Worm (Caenorhabditis elegans) whole organism, L1 larva: ENCODE measurements around the gene cutl-1.

ENCODE experiments used
- Y116A8C.19 ChIP-seq: sonication (generic microtip); optimal IDR thresholded peaks from 2 replicates; lab custom pipeline; 2016; ENCODE audit warnings: missing compliant biosample characterization, missing genetic modification characterization, borderline replicate concordance
- aha-1 ChIP-seq: fragments of 150-350 bp; optimal IDR thresholded peaks from 2 replicates; lab custom pipeline; 2014; ENCODE audit warnings: missing biosample characterization, missing genetic modification characterization
- alr-1 ChIP-seq: fragments of 200-800 bp; sonication (Bioruptor generic); optimal IDR thresholded peaks from 2 replicates; lab custom pipeline; 2018; ENCODE audit warnings: borderline replicate concordance, mild to moderate bottlenecking, missing genetic modification characterization, missing compliant biosample characterization
- ceh-63 ChIP-seq: fragments of 200-800 bp; sonication (Bioruptor generic); optimal IDR thresholded peaks from 2 replicates; lab custom pipeline; 2018; ENCODE audit warnings: mild to moderate bottlenecking, missing genetic modification characterization, missing compliant biosample characterization
- ceh-90 ChIP-seq: sonication (generic microtip); optimal IDR thresholded peaks from 2 replicates; lab custom pipeline; 2016; ENCODE audit warnings: missing genetic modification characterization, missing compliant biosample characterization
- dsc-1 ChIP-seq: sonication (generic microtip); optimal IDR thresholded peaks from 2 replicates; lab custom pipeline; 2016; ENCODE audit warnings: mild to moderate bottlenecking, missing genetic modification characterization, missing compliant biosample characterization
- efl-1 ChIP-seq, 4 experiments: fragments of 150-350 bp; optimal IDR thresholded peaks in 3 of 4; peaks in 1 of 4; 1 replicate in 1 of 4; 2 replicates in 3 of 4; lab custom pipeline; 2014; ENCODE audit warnings: missing biosample characterization in 2 of 4, missing genetic modification characterization in 2 of 4, missing genetic modification reagents in 2 of 4
- egl-13 ChIP-seq: sonication (generic microtip); optimal IDR thresholded peaks from 2 replicates; lab custom pipeline; 2016; ENCODE audit warnings: missing genotype, missing genetic modification reagents, missing genetic modification characterization, missing compliant biosample characterization
- elt-2 ChIP-seq: sonication (generic microtip); optimal IDR thresholded peaks from 2 replicates; lab custom pipeline; 2016; ENCODE audit warnings: missing genetic modification characterization, mild to moderate bottlenecking, inconsistent platforms, missing compliant biosample characterization, missing genetic modification reagents
- fkh-10 ChIP-seq: sonication (generic microtip); optimal IDR thresholded peaks from 2 replicates; lab custom pipeline; 2017; ENCODE audit warnings: missing biosample characterization, missing genetic modification reagents, missing genetic modification characterization
- fkh-4 ChIP-seq: sonication (generic microtip); optimal IDR thresholded peaks from 2 replicates; lab custom pipeline; 2016; ENCODE audit warnings: missing compliant biosample characterization, missing genetic modification characterization, borderline replicate concordance
- fkh-8 ChIP-seq: sonication (generic microtip); optimal IDR thresholded peaks from 2 replicates; lab custom pipeline; 2016; ENCODE audit warnings: mild to moderate bottlenecking, missing genetic modification characterization, missing compliant biosample characterization
- fos-1 ChIP-seq: fragments of 150-350 bp; optimal IDR thresholded peaks from 2 replicates; lab custom pipeline; 2014; ENCODE audit warnings: missing biosample characterization, missing genetic modification characterization
- grh-1 ChIP-seq: fragments of 200-800 bp; sonication (Bioruptor generic); IDR thresholded peaks from 2 replicates; pipeline ENCODE4 v1.3.6; 2022; ENCODE audit warnings: missing genetic modification reagents, missing genetic modification characterization, missing compliant biosample characterization
- hlh-17 ChIP-seq: fragments of 200-800 bp; sonication (Bioruptor generic); optimal IDR thresholded peaks from 2 replicates; lab custom pipeline; 2018; ENCODE audit warnings: missing genetic modification characterization, mild to moderate bottlenecking, missing compliant biosample characterization, moderate library complexity, borderline replicate concordance
- hlh-4 ChIP-seq: sonication (generic microtip); optimal IDR thresholded peaks from 2 replicates; lab custom pipeline; 2016; ENCODE audit warnings: mild to moderate bottlenecking, missing genetic modification characterization, missing compliant biosample characterization
- hpl-2 ChIP-seq: fragments of 150-350 bp; optimal IDR thresholded peaks from 2 replicates; lab custom pipeline; 2014; ENCODE audit warnings: missing biosample characterization, missing genetic modification reagents, missing genetic modification characterization
- irx-1 ChIP-seq: sonication (generic microtip); optimal IDR thresholded peaks from 2 replicates; lab custom pipeline; 2016; ENCODE audit warnings: missing genetic modification characterization, missing compliant biosample characterization
- lin-13 ChIP-seq: fragments of 150-350 bp; optimal IDR thresholded peaks from 2 replicates; lab custom pipeline; 2014; ENCODE audit warnings: missing biosample characterization, missing genetic modification reagents, missing genetic modification characterization
- lir-3 ChIP-seq: sonication (generic microtip); optimal IDR thresholded peaks from 2 replicates; lab custom pipeline; 2016; ENCODE audit warnings: mild to moderate bottlenecking, missing genetic modification characterization, moderate library complexity, missing compliant biosample characterization; ENCODE audit not compliant: poor library complexity
- lsy-2 ChIP-seq, 2 experiments: fragments of 150-350 bp; optimal IDR thresholded peaks; 2 replicates each; lab custom pipeline; 2014; ENCODE audit warnings: missing biosample characterization in 2 of 2, missing genetic modification characterization in 2 of 2
- mef-2 ChIP-seq: fragments of 150-350 bp; optimal IDR thresholded peaks from 2 replicates; lab custom pipeline; 2014; ENCODE audit warnings: missing biosample characterization, missing genetic modification characterization
- nhr-19 ChIP-seq: fragments of 200-800 bp; sonication (Bioruptor generic); conservative IDR thresholded peaks from 2 replicates; pipeline ENCODE4 v1.3.6; 2022; ENCODE audit warnings: missing genetic modification characterization, missing compliant biosample characterization
- nhr-85 ChIP-seq: sonication (generic microtip); peaks from one replicate; lab custom pipeline; 2016; ENCODE audit warnings: missing genetic modification characterization, inconsistent platforms, missing compliant biosample characterization
- nhr-90 ChIP-seq: sonication (generic microtip); optimal IDR thresholded peaks from 2 replicates; lab custom pipeline; 2016; ENCODE audit warnings: mild to moderate bottlenecking, missing genetic modification characterization, missing compliant biosample characterization; ENCODE audit not compliant: poor library complexity
- snpc-4 ChIP-seq: fragments of 150-350 bp; optimal IDR thresholded peaks from 2 replicates; lab custom pipeline; 2014; ENCODE audit warnings: missing biosample characterization, missing genetic modification characterization
- unc-86 ChIP-seq: sonication (generic microtip); optimal IDR thresholded peaks from 2 replicates; lab custom pipeline; 2016; ENCODE audit warnings: missing genetic modification characterization, missing compliant biosample characterization
- vab-15 ChIP-seq: sonication (generic microtip); optimal IDR thresholded peaks from 2 replicates; lab custom pipeline; 2017; ENCODE audit warnings: missing genotype, mild to moderate bottlenecking, missing genetic modification characterization, missing compliant biosample characterization
- xbp-1 ChIP-seq: sonication (generic microtip); optimal IDR thresholded peaks from 2 replicates; lab custom pipeline; 2016; ENCODE audit warnings: missing genetic modification characterization, missing compliant biosample characterization
- zip-4 ChIP-seq: fragments of 200-800 bp; sonication (Bioruptor generic); optimal IDR thresholded peaks from 2 replicates; lab custom pipeline; 2018; ENCODE audit warnings: mild to moderate bottlenecking, missing genetic modification characterization, moderate library complexity, missing compliant biosample characterization

cutl-1 gene

ce11 chrV:13427378-13427777 is 21.5 kb upstream of the cutl-1 start:
- TF ChIP-seq hlh-4 (tag; lab: Kevin White, UChicago), result peak; percentile 52
- no peak for TF ChIP-seq fos-1

- TF ChIP-seq mef-2 (tag; lab: Kevin White, UChicago) (no peak), lir-3 (tag; lab: Kevin White, UChicago) (no peak), unc-86 (tag; lab: Kevin White, UChicago) (no peak), nhr-19 (GFP tag; lab: Robert Waterston, UW) (no peak), alr-1 (tag; lab: Kevin White, UChicago) (no peak), lin-13 (GFP tag; lab: Kevin White, UChicago) (no peak), efl-1 (optimal IDR thresholded peaks at IDR 0.05; lab: Kevin White, UChicago) (no peak), efl-1 (GFP tag; optimal IDR thresholded peaks at IDR 0.05 in 1 of 2; lab: Kevin White, UChicago) (no peak)
Measured at ce11 chrV:13426764-13427163, 20.9 kb upstream of the cutl-1 start, which contains the start of gene srd-18. Gene srd-18, minus strand, starts transcription at chrV:13426864.

DNA sequence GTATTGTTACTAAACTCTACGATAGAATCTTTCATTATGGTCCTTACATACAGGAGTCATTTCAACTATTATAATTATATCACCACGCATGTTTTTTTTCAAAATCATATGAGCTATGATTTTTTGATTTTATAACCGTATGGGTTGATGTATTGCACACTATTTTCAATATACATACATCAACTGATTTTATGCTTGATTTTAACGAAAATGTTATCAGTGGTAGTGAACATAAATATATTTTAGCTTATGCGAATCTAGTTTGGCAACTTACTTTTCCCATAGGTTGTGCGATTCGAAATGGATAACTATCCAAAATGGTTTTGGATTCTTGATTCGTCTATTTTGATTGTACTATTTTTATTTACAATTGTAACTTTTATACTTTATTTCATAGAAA is 17.7 kb upstream of the cutl-1 start, which contains the start of gene srv-10:
Gene srv-10 (plus strand): TSS at position 301 of the 400 bp plus-strand sequence.
- TF ChIP-seq ceh-63 (no peak), egl-13 (tag; lab: Kevin White, UChicago) (no peak), hpl-2 (no peak)

DNA sequence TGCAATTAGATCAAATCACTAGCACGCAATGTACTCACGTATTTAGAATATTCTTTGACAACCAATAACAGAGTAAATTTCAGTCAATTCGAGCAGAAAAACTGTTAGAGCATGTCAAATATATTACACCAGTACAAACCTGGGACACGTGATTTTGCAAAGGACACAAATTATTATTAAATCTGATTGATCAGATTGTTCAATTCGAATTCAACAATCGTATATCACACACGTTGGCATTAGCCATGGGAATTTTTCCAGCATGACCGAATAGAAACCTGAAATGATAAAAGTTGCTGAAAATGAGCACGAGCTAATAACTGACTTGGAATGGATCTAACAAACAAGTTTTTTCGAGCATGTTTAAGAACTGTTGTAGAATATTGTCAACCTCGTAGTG is 17.1 kb upstream of the cutl-1 start, which contains the start of gene srv-9:
Gene srv-9 (minus strand): TSS at position 101 of the 400 bp plus-strand sequence.
- no peak for TF ChIP-seq dsc-1 (tag; lab: Kevin White, UChicago)
- no peak for TF ChIP-seq xbp-1 (tag; lab: Kevin White, UChicago)

DNA sequence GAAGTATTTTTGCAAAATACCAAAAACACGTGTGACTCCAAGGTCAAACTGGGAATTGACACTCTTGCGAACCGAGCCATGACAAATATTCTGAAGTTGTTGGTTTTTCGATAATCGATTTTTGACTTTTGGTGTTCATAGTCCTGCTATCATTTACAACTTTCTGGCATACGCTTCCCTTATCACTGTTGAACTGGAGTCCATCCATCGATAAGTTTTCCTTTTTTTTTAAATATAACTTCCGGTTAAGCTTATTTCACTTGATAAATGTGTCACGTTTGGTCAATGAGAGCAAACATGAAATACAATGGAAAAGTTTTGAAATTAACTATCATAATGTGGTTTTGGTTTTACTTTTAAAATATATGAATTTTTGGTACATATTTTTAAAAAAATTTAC is 15.8 kb upstream of the cutl-1 start:
- no peak for TF ChIP-seq Y116A8C.19
- TF ChIP-seq elt-2, result peak; percentile 90
- TF ChIP-seq fos-1, result no peak

DNA sequence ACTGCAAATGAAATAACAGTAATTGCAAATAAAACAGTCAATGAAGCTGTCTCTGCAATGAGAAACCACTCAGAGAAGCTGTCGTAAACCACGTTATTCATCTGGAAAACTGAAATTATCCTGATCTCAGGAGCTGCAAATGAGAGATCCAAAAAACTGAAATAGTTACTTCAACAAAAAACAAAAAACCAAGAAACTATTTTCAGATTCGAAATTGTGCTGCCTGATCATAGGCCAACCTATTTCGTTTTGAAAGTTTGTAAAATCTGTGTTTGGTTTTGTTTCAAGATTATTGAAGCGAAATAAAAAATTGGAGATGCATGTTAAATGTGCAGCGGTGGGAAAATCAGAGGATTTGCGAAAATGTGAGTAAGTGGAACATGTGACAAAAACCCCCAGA is 14.7 kb upstream of the cutl-1 start, which contains the start of gene srv-8:
Gene srv-8 (minus strand): TSS at position 101 of the 400 bp plus-strand sequence.
- no peak for TF ChIP-seq aha-1 (tag; lab: Kevin White, UChicago)
- TF ChIP-seq fkh-8 (tag; lab: Kevin White, UChicago), result peak; percentile 45

ce11 chrV:13417513-13417912 is 11.6 kb upstream of the cutl-1 start, which contains the start of gene F53F1.6:
Gene F53F1.6, minus strand, starts transcription at chrV:13417613.
- TF ChIP-seq zip-4 (GFP tag; lab: Kevin White, UChicago) (no peak), mef-2 (tag; lab: Kevin White, UChicago) (no peak), snpc-4 (tag; lab: Kevin White, UChicago) (no peak), lsy-2 (tag; optimal IDR thresholded peaks at IDR 0.05; lab: Kevin White, UChicago) (no peak), fkh-10 (GFP tag; lab: Kevin White, UChicago) (no peak), grh-1 (GFP tag; lab: Robert Waterston, UW) (no peak), vab-15 (tag; lab: Kevin White, UChicago) (no peak), nhr-90 (no peak), nhr-85 (no peak), irx-1 (no peak), ceh-63 (no peak), ceh-90 (tag; lab: Kevin White, UChicago) (no peak), Y116A8C.19 (no peak), hlh-17 (GFP tag; lab: Kevin White, UChicago) (no peak), fkh-4 (tag; lab: Kevin White, UChicago) (no peak), fkh-8 (tag; lab: Kevin White, UChicago) (no peak)
- TF ChIP-seq, all 84 proteins: peak for 0
